Fruit fly (Drosophila melanogaster): ENCODE measurements around the gene Hsc70-3.

The Hsc70-3 gene

DNA sequence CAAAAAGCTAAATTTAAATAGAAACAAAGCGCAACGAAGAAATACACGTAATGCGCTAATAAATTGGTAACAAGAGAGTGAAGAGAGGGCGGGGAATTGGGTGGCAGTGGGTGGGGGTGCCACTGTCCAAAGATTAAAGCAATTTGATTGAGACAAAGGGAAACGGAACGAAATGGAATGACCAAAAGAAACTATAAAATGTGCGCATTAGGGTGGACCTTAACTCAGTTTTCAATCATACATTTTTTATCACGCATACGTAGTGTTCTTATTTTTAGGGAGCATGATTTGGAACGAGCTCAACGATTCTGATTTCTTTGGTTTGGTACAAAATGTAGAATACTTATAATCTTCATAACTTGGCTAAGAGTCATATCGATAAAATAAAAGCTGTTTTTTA is 15.0 kb upstream of the Hsc70-3 start (continued):
- TF ChIP-seq CG10147 (GFP tag; optimal IDR thresholded peaks at IDR 0.05) (no peak), crc (GFP tag; optimal IDR thresholded peaks at IDR 0.05) (no peak), z (GFP tag; IDR thresholded peaks at IDR 0.05) (no peak), lola (GFP tag; optimal IDR thresholded peaks at IDR 0.05) (no peak), pita (GFP tag; optimal IDR thresholded peaks at IDR 0.05) (no peak), kah (GFP tag; optimal IDR thresholded peaks at IDR 0.05) (no peak), dm (GFP tag; optimal IDR thresholded peaks at IDR 0.05) (no peak), Meics (GFP tag; optimal IDR thresholded peaks at IDR 0.05) (peak; percentile 29), trem (tag; optimal IDR thresholded peaks at IDR 0.05) (no peak), NK7.1 (GFP tag; optimal IDR thresholded peaks at IDR 0.05) (no peak), CG15514 (GFP tag; optimal IDR thresholded peaks at IDR 0.05) (no peak), CG14014 (GFP tag; IDR thresholded peaks at IDR 0.05) (no peak), CG10274 (GFP tag; optimal IDR thresholded peaks at IDR 0.05) (no peak), CG2889 (GFP tag; IDR thresholded peaks at IDR 0.05) (no peak), Max (GFP tag; optimal IDR thresholded peaks at IDR 0.05) (no peak), ems (GFP tag; optimal IDR thresholded peaks at IDR 0.05) (no peak), yki (optimal IDR thresholded peaks at IDR 0.05) (no peak), row (GFP tag; IDR thresholded peaks at IDR 0.05) (peak; percentile 41; the same call in 2 of the 3 replicates), lbe (GFP tag; optimal IDR thresholded peaks at IDR 0.05) (no peak), CG17802 (tag; optimal IDR thresholded peaks at IDR 0.05) (no peak), twi (tag; optimal IDR thresholded peaks at IDR 0.05) (no peak), CG17829 (tag; optimal IDR thresholded peaks at IDR 0.05) (peak; percentile 9), CG18011 (GFP tag; optimal IDR thresholded peaks at IDR 0.05) (no peak), CG11398 (GFP tag; optimal IDR thresholded peaks at IDR 0.05) (no peak), CG17186 (GFP tag; optimal IDR thresholded peaks at IDR 0.05) (no peak), Dbx (GFP tag; IDR thresholded peaks at IDR 0.05) (no peak), BEAF-32 (GFP tag; optimal IDR thresholded peaks at IDR 0.05) (no peak), D (optimal IDR thresholded peaks at IDR 0.05) (no peak), D (GFP tag; optimal IDR thresholded peaks at IDR 0.05) (no peak), Trl (optimal IDR thresholded peaks at IDR 0.05) (peak in 1 of 2 experiments; percentile 1), Trl (GFP tag; optimal IDR thresholded peaks at IDR 0.05) (no peak), B-H1 (GFP tag; IDR thresholded peaks at IDR 0.05) (no peak), bsh (GFP tag; optimal IDR thresholded peaks at IDR 0.05) (peak in 1 of 2 experiments; percentile 10), oc (tag; optimal IDR thresholded peaks at IDR 0.05) (peak; percentile 3), MBD-R2 (GFP tag; IDR thresholded peaks at IDR 0.05) (no peak), Ets97D (GFP tag; optimal IDR thresholded peaks at IDR 0.05) (no peak), CG16815 (GFP tag; optimal IDR thresholded peaks at IDR 0.05) (no peak), CG2202 (tag; optimal IDR thresholded peaks at IDR 0.05) (no peak), so (GFP tag; IDR thresholded peaks at IDR 0.05) (0 out of 3 replicates have a peak, but pooled peaks have one; percentile 7), chinmo (GFP tag; IDR thresholded peaks at IDR 0.05; ENCODE audit: partially characterized antibody) (0 out of 4 replicates have a peak, but pooled peaks have one; percentile 60), Kr (GFP tag; optimal IDR thresholded peaks at IDR 0.05) (no peak), exex (tag; optimal IDR thresholded peaks at IDR 0.05) (no peak), jumu (GFP tag; optimal IDR thresholded peaks at IDR 0.05) (no peak), CG43689 (GFP tag; IDR thresholded peaks at IDR 0.05) (no peak), H2.0 (GFP tag; IDR thresholded peaks at IDR 0.05) (no peak), CG7839 (tag; optimal IDR thresholded peaks at IDR 0.05) (peak; percentile 9), otp (GFP tag; IDR thresholded peaks at IDR 0.05) (no peak), CG12391 (tag; optimal IDR thresholded peaks at IDR 0.05) (peak; percentile 20), CG7928 (GFP tag; optimal IDR thresholded peaks at IDR 0.05) (no peak), CG10366 (GFP tag; IDR thresholded peaks at IDR 0.05) (no peak), unpg (GFP tag; optimal IDR thresholded peaks at IDR 0.05) (peak; percentile 26), CG12155 (GFP tag; optimal IDR thresholded peaks at IDR 0.05) (no peak)
